Worm (Caenorhabditis elegans) whole organism, L4 larva: ENCODE data around the gene cdr-3.

Source experiments
- T26A8.4 ChIP-seq: fragments of 200-800 bp; sonication (Bioruptor generic); IDR thresholded peaks from 2 replicates; pipeline ENCODE4 v1.3.6; 2022; ENCODE audit warnings: missing genetic modification characterization, missing compliant biosample characterization
- Y75B8A.6 ChIP-seq: fragments of 200-800 bp; sonication (Bioruptor generic); IDR thresholded peaks from 2 replicates; pipeline ENCODE4 v1.3.6; 2022; ENCODE audit warnings: missing genetic modification reagents, missing genetic modification characterization, missing compliant biosample characterization
- aha-1 ChIP-seq: fragments of 150-350 bp; peaks from one replicate; lab custom pipeline; 2014; ENCODE audit warnings: missing biosample characterization, missing genetic modification characterization
- ama-1 ChIP-seq: fragments of 150-350 bp; optimal IDR thresholded peaks from 2 replicates; lab custom pipeline; 2014; ENCODE audit warnings: inconsistent platforms, mixed read lengths
- arid-1 ChIP-seq: fragments of 200-800 bp; sonication (Bioruptor generic); conservative IDR thresholded peaks from 2 replicates; pipeline ENCODE4 v1.3.6; 2022; ENCODE audit warnings: missing genetic modification reagents, missing genetic modification characterization, missing compliant biosample characterization
- ceh-44 ChIP-seq: fragments of 200-800 bp; sonication (Bioruptor generic); IDR thresholded peaks from 2 replicates; pipeline ENCODE4 v1.3.6; 2022; ENCODE audit warnings: missing genetic modification reagents, missing genetic modification characterization, missing compliant biosample characterization
- ces-1 ChIP-seq: fragments of 150-350 bp; sonication (generic microtip); optimal IDR thresholded peaks from 4 replicates; lab custom pipeline; 2014; ENCODE audit warnings: missing biosample characterization, missing genetic modification reagents, missing genetic modification characterization
- hlh-30 ChIP-seq: sonication (generic microtip); optimal IDR thresholded peaks from 2 replicates; lab custom pipeline; 2017; ENCODE audit warnings: antibody characterized with exemption, mild to moderate bottlenecking, missing genetic modification characterization, missing compliant biosample characterization; ENCODE audit not compliant: insufficient read depth
- lin-39 ChIP-seq: fragments of 150-350 bp; optimal IDR thresholded peaks from 2 replicates; lab custom pipeline; 2014; ENCODE audit warnings: missing biosample characterization, missing genetic modification reagents, missing genetic modification characterization
- nhr-6 ChIP-seq: fragments of 150-350 bp; optimal IDR thresholded peaks from 2 replicates; lab custom pipeline; 2014; ENCODE audit warnings: missing biosample characterization, missing genetic modification characterization
- nhr-76 ChIP-seq: fragments of 150-350 bp; optimal IDR thresholded peaks from 2 replicates; lab custom pipeline; 2014; ENCODE audit warnings: missing biosample characterization, missing genetic modification characterization
- pha-4 ChIP-seq, 2 experiments: fragments of 150-350 bp in 1 of 2; fragments of 200-800 bp in 1 of 2; sonication (Bioruptor generic) in 1 of 2; IDR thresholded peaks in 1 of 2; optimal IDR thresholded peaks in 1 of 2; 2 replicates each; pipeline versions ENCODE4 v1.3.6 to Lab custom; 2014 to 2022; ENCODE audit warnings: missing genetic modification characterization in 2 of 2, missing genetic modification reagents in 2 of 2, missing biosample characterization in 1 of 2, missing compliant biosample characterization in 1 of 2

- TF ChIP-seq arid-1 (GFP tag; lab: Robert Waterston, UW) (no peak), pha-4 (GFP tag; IDR thresholded peaks at IDR 0.05; lab: Robert Waterston, UW) (no peak), pha-4 (tag; optimal IDR thresholded peaks at IDR 0.05; lab: Kevin White, UChicago) (no peak), nhr-6 (tag; lab: Kevin White, UChicago) (no peak), Y75B8A.6 (GFP tag; lab: Robert Waterston, UW) (no peak), ces-1 (GFP tag; lab: Kevin White, UChicago) (no peak), ceh-44 (no peak), ama-1 (lab: Kevin White, UChicago) (no peak), aha-1 (tag; lab: Kevin White, UChicago) (peak; percentile 70), nhr-76 (no peak), lin-39 (tag; lab: Kevin White, UChicago) (no peak), T26A8.4 (GFP tag; lab: Robert Waterston, UW) (no peak), hlh-30 (tag; lab: Kevin White, UChicago) (no peak)
These were observed 39.9 kb downstream of the cdr-3 start, which contains the start of gene K01D12.1 for ce11 chrV:12377256-12377655.
